Fruit fly (Drosophila melanogaster) whole organism, embryonic: ENCODE measurements around the gene inaE.
A peak's percentile ranks its signal among the peaks of the same experiment; 100 is the strongest.

Experiments used
- Atf-2 ChIP-seq: fragments of 200-800 bp; sonication (Bioruptor generic); optimal IDR thresholded peaks from 2 replicates; lab custom pipeline; 2016; ENCODE audit warnings: missing biosample characterization, missing genetic modification characterization
- Awh ChIP-seq: fragments of 200-800 bp; sonication (Bioruptor generic); IDR thresholded peaks from 2 replicates; pipeline ENCODE4, ENCODE4 v1.3.6; 2022; ENCODE audit warnings: missing biosample characterization, missing genetic modification characterization
- CG10267 ChIP-seq: fragments of 200-800 bp; sonication (Bioruptor generic); optimal IDR thresholded peaks from 2 replicates; lab custom pipeline; 2018; ENCODE audit warnings: missing biosample characterization, mild to moderate bottlenecking, missing genetic modification characterization, moderate library complexity
- CG10366 ChIP-seq: fragments of 200-800 bp; sonication (Bioruptor generic); IDR thresholded peaks from 2 replicates; pipeline ENCODE4 v1.3.6; 2022; ENCODE audit warnings: missing biosample characterization, missing genetic modification characterization
- CG10654 ChIP-seq: fragments of 200-800 bp; sonication (Bioruptor generic); optimal IDR thresholded peaks from 2 replicates; lab custom pipeline; 2016; ENCODE audit warnings: missing biosample characterization, missing genetic modification characterization
- CG10979 ChIP-seq: fragments of 200-800 bp; sonication (Bioruptor generic); optimal IDR thresholded peaks from 2 replicates; lab custom pipeline; 2018; ENCODE audit warnings: missing biosample characterization, mild to moderate bottlenecking, missing genetic modification characterization, moderate library complexity
- CG12236 ChIP-seq: fragments of 200-800 bp; sonication (Bioruptor generic); optimal IDR thresholded peaks from 2 replicates; lab custom pipeline; 2016; ENCODE audit warnings: missing biosample characterization, missing genetic modification characterization
- CG15269 ChIP-seq: fragments of 200-800 bp; sonication (Bioruptor generic); optimal IDR thresholded peaks from 2 replicates; lab custom pipeline; 2018; ENCODE audit warnings: missing biosample characterization, mild to moderate bottlenecking, missing genetic modification characterization, moderate library complexity
- CG1529 ChIP-seq: fragments of 200-800 bp; sonication (Bioruptor generic); optimal IDR thresholded peaks from 3 replicates; lab custom pipeline; 2018; ENCODE audit warnings: missing biosample characterization, missing genetic modification characterization
- CG16863 ChIP-seq: fragments of 200-800 bp; sonication (Bioruptor generic); optimal IDR thresholded peaks from 3 replicates; lab custom pipeline; 2016; ENCODE audit warnings: missing biosample characterization, missing genetic modification characterization
- CG17568 ChIP-seq: fragments of 200-800 bp; sonication (Bioruptor generic); optimal IDR thresholded peaks from 2 replicates; lab custom pipeline; 2018; ENCODE audit warnings: missing biosample characterization, mild to moderate bottlenecking, missing genetic modification characterization, moderate library complexity
- CG34422 ChIP-seq: fragments of 200-800 bp; sonication (Bioruptor generic); IDR thresholded peaks from 3 replicates; pipeline ENCODE4 v1.3.6; 2022; ENCODE audit warnings: missing biosample characterization, missing genetic modification characterization
- CG6689 ChIP-seq: fragments of 200-800 bp; sonication (Bioruptor generic); IDR thresholded peaks from 2 replicates; pipeline ENCODE4 v1.3.6; 2022; ENCODE audit warnings: missing biosample characterization, missing genetic modification characterization
- CG7556 ChIP-seq: fragments of 200-800 bp; sonication (Bioruptor generic); optimal IDR thresholded peaks from 2 replicates; lab custom pipeline; 2017; ENCODE audit warnings: missing biosample characterization, mild to moderate bottlenecking, missing genetic modification characterization
- CG8281 ChIP-seq: fragments of 200-800 bp; sonication (Bioruptor generic); optimal IDR thresholded peaks from 2 replicates; lab custom pipeline; 2018; ENCODE audit warnings: missing biosample characterization, mild to moderate bottlenecking, missing genetic modification characterization, moderate library complexity
- CG8924 ChIP-seq: fragments of 200-800 bp; optimal IDR thresholded peaks from 3 replicates; lab custom pipeline; 2019; ENCODE audit warnings: missing biosample characterization, mild to moderate bottlenecking, missing genetic modification characterization, moderate library complexity
- CG9437 ChIP-seq: fragments of 200-800 bp; sonication (Bioruptor generic); optimal IDR thresholded peaks from 2 replicates; lab custom pipeline; 2018; ENCODE audit warnings: missing biosample characterization, mild to moderate bottlenecking, missing genetic modification characterization
- Dad ChIP-seq: fragments of 200-800 bp; sonication (Bioruptor generic); optimal IDR thresholded peaks from 3 replicates; lab custom pipeline; 2016; ENCODE audit warnings: missing biosample characterization, missing genetic modification characterization
- Fer1 ChIP-seq: fragments of 200-800 bp; sonication (Bioruptor generic); optimal IDR thresholded peaks from 2 replicates; lab custom pipeline; 2017; ENCODE audit warnings: missing biosample characterization, mild to moderate bottlenecking, missing genetic modification characterization
- Fer3 ChIP-seq: fragments of 200-800 bp; sonication (Bioruptor generic); optimal IDR thresholded peaks from 2 replicates; lab custom pipeline; 2018; ENCODE audit warnings: missing biosample characterization, mild to moderate bottlenecking, missing genetic modification characterization, moderate library complexity
- GATAe ChIP-seq: fragments of 200-800 bp; sonication (Bioruptor generic); conservative IDR thresholded peaks from 2 replicates; pipeline ENCODE4 v1.3.6; 2022; ENCODE audit warnings: missing biosample characterization, missing genetic modification characterization
- Oli ChIP-seq: fragments of 200-800 bp; sonication (Bioruptor generic); optimal IDR thresholded peaks from 2 replicates; lab custom pipeline; 2018; ENCODE audit warnings: missing biosample characterization, mild to moderate bottlenecking, missing genetic modification characterization, moderate library complexity
- Poxn ChIP-seq: fragments of 200-800 bp; sonication (Bioruptor generic); IDR thresholded peaks from 2 replicates; pipeline ENCODE4 v1.3.6; 2022; ENCODE audit warnings: missing biosample characterization, missing genetic modification characterization
- Sox100B ChIP-seq: fragments of 200-800 bp; sonication (Bioruptor generic); optimal IDR thresholded peaks from 3 replicates; lab custom pipeline; 2018; ENCODE audit warnings: missing biosample characterization, mild to moderate bottlenecking, missing genetic modification characterization
- Ssrp ChIP-seq: fragments of 200-800 bp; sonication (Bioruptor generic); optimal IDR thresholded peaks from 2 replicates; lab custom pipeline; 2018; ENCODE audit warnings: missing biosample characterization, mild to moderate bottlenecking, missing genetic modification characterization, moderate library complexity
- Xbp1 ChIP-seq: fragments of 200-800 bp; sonication (Bioruptor generic); optimal IDR thresholded peaks from 3 replicates; lab custom pipeline; 2016; ENCODE audit warnings: missing biosample characterization, mild to moderate bottlenecking, missing genetic modification characterization
- eve ChIP-seq, 2 experiments: fragments of >200 bp; optimal IDR thresholded peaks; 2 replicates each; lab custom pipeline; 2017; ENCODE audit warnings: missing biosample characterization in 2 of 2, missing genetic modification characterization in 2 of 2
- ind ChIP-seq: fragments of 200-800 bp; sonication (Bioruptor generic); optimal IDR thresholded peaks from 3 replicates; lab custom pipeline; 2016; ENCODE audit warnings: missing biosample characterization, missing genetic modification characterization
- jumu ChIP-seq: fragments of 200-800 bp; sonication (Bioruptor generic); optimal IDR thresholded peaks from 3 replicates; lab custom pipeline; 2016; ENCODE audit warnings: missing biosample characterization, missing genetic modification characterization
- lmd ChIP-seq: fragments of 200-800 bp; sonication (Bioruptor generic); IDR thresholded peaks from 2 replicates; pipeline ENCODE4 v1.3.6; 2022; ENCODE audit warnings: missing biosample characterization, missing genetic modification characterization
- mam ChIP-seq: fragments of 200-800 bp; sonication (Bioruptor generic); optimal IDR thresholded peaks from 3 replicates; lab custom pipeline; 2016; ENCODE audit warnings: missing biosample characterization, missing genetic modification characterization
- pb ChIP-seq: fragments of 200-800 bp; sonication (Bioruptor generic); optimal IDR thresholded peaks from 3 replicates; lab custom pipeline; 2016; ENCODE audit warnings: missing biosample characterization, missing genetic modification characterization
- peb ChIP-seq: fragments of 200-800 bp; sonication (Bioruptor generic); IDR thresholded peaks from 2 replicates; pipeline ENCODE4 v1.3.6; 2022; ENCODE audit warnings: missing biosample characterization, missing genetic modification characterization
- phol ChIP-seq: fragments of 200-800 bp; sonication (Bioruptor generic); optimal IDR thresholded peaks from 3 replicates; lab custom pipeline; 2018; ENCODE audit warnings: missing biosample characterization, mild to moderate bottlenecking, missing genetic modification characterization, moderate library complexity
- row ChIP-seq: fragments of 200-800 bp; sonication (Bioruptor generic); IDR thresholded peaks from 3 replicates; pipeline ENCODE4 v1.3.6; 2022; ENCODE audit warnings: missing biosample characterization, missing genetic modification characterization
- sens-2 ChIP-seq: fragments of 200-800 bp; sonication (Bioruptor generic); IDR thresholded peaks from 2 replicates; pipeline ENCODE4 v1.3.6; 2022; ENCODE audit warnings: missing biosample characterization, missing genetic modification characterization
- sisA ChIP-seq: fragments of 200-800 bp; sonication (Bioruptor generic); IDR thresholded peaks from 2 replicates; pipeline ENCODE4 v1.3.6; 2022; ENCODE audit warnings: missing biosample characterization, missing genetic modification characterization
- stc ChIP-seq: fragments of 200-800 bp; sonication (Bioruptor generic); IDR thresholded peaks from 2 replicates; pipeline ENCODE4 v1.3.6; 2022; ENCODE audit warnings: missing biosample characterization, missing genetic modification characterization
- tio ChIP-seq: fragments of 200-800 bp; sonication (Bioruptor generic); optimal IDR thresholded peaks from 2 replicates; lab custom pipeline; 2017; ENCODE audit warnings: missing biosample characterization, missing genetic modification characterization, inconsistent platforms
- zfh1 ChIP-seq: fragments of 200-800 bp; sonication (Bioruptor generic); IDR thresholded peaks from 3 replicates; pipeline ENCODE4 v1.3.6; 2022; ENCODE audit warnings: missing biosample characterization, missing genetic modification characterization

inaE gene

DNA sequence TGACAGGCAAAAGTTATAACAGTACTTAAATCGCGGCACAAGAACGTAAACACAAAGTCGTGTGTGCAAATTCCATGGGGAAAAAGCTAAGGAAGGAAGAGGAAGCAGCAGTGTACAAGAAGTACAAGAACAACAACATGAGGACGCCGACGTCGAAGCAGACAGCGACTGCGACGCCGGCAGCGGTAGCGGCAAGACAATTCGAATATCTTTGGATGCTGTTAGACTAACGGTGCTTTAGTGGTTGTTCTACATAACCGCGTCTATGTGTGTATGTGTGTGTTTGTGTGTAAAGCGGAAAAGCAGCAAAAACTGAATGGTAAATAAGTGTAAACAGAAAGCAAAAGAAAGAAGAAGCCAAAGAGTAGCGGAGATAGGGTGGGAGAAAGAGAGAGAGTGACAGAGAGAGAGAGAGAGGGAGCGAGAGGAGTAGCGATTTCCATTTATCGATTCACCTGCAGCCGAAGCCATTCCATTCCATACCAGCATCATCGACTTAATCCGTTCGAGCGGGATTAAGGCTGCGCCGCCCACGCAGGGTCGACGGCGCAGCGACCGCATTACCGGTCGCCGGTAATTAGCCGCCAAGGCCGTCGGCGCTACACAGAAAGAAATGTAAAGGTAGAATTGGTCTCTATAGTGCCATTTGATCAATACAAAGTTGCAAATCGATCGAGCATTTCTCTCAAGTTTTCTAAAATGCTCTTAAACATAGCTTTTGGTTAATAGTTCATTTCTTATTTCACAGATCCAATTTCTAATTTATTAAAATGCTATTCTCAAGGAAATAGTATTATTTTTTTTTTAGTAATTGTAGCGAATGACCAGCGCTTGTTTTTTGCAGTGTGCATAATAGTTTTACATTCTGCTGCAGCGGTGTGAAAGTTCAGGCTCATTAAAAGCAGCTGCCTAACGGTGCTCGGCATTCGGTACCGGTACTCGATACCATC lies 719 bp downstream of the inaE start (continued):
- TF ChIP-seq mam (GFP tag; lab: Kevin White, UChicago) (peak; percentile 23), row (GFP tag; lab: Robert Waterston, UW) (peak; percentile 50), CG17568 (GFP tag; lab: Kevin White, UChicago) (peak; percentile 25), Fer1 (GFP tag; lab: Kevin White, UChicago) (peak; percentile 18), Fer3 (tag; lab: Kevin White, UChicago) (peak; percentile 11), Awh (GFP tag; lab: Robert Waterston, UW) (no peak), CG10366 (GFP tag; lab: Robert Waterston, UW) (peak; percentile 21), CG10979 (peak; percentile 74), jumu (GFP tag; lab: Kevin White, UChicago) (peak; percentile 30), phol (tag; lab: Kevin White, UChicago) (peak; percentile 76), Xbp1 (GFP tag; lab: Kevin White, UChicago) (peak; percentile 69), ind (peak; percentile 59), CG6689 (0 out of 2 replicates have a peak, but pooled peaks have one; percentile 30), eve (GFP tag; optimal IDR thresholded peaks at IDR 0.05; lab: Kevin White, UChicago) (peak in 1 of 2 experiments; percentile 58), CG7556 (GFP tag; lab: Kevin White, UChicago) (peak; percentile 58), CG9437 (peak; percentile 22), GATAe (no peak), Ssrp (tag; lab: Kevin White, UChicago) (peak; percentile 70), sens-2 (0 out of 2 replicates have a peak, but pooled peaks have one; percentile 20), CG15269 (tag; lab: Kevin White, UChicago) (peak; percentile 61), CG34422 (GFP tag; lab: Robert Waterston, UW) (no peak), sisA (GFP tag; lab: Robert Waterston, UW) (peak; percentile 59), CG10654 (peak; percentile 24), CG8924 (peak; percentile 14), lmd (GFP tag; lab: Robert Waterston, UW) (peak; percentile 52; the same call in 1 of the 2 replicates), CG8281 (peak; percentile 32), CG12236 (GFP tag; lab: Kevin White, UChicago) (no peak), Atf-2 (GFP tag; lab: Kevin White, UChicago) (no peak), tio (peak; percentile 54), Dad (GFP tag; lab: Kevin White, UChicago) (no peak), stc (GFP tag; lab: Robert Waterston, UW) (peak; percentile 43), CG16863 (GFP tag; lab: Kevin White, UChicago) (peak; percentile 54), CG1529 (peak; percentile 35), peb (GFP tag; lab: Robert Waterston, UW) (no peak), zfh1 (GFP tag; lab: Robert Waterston, UW) (peak; percentile 41; the same call in 1 of the 3 replicates), CG10267 (tag; lab: Kevin White, UChicago) (peak; percentile 27), pb (GFP tag; lab: Kevin White, UChicago) (peak; percentile 10), Sox100B (peak; percentile 71), Poxn (GFP tag; lab: Robert Waterston, UW) (no peak), Oli (tag; lab: Kevin White, UChicago) (peak; percentile 76)
